Worm (Caenorhabditis elegans) whole organism, L4 larva: ENCODE results near the gene C18E9.5.

Experiments used
- F10B5.3 ChIP-seq: sonication (generic microtip); optimal IDR thresholded peaks from 2 replicates; lab custom pipeline; 2016; ENCODE audit warnings: mild to moderate bottlenecking, missing genetic modification characterization, missing compliant biosample characterization
- F37D6.2 ChIP-seq: sonication (generic microtip); optimal IDR thresholded peaks from 2 replicates; lab custom pipeline; 2016; ENCODE audit warnings: mild to moderate bottlenecking, missing genetic modification characterization, missing compliant biosample characterization
- F44E2.7 ChIP-seq: fragments of 200-800 bp; sonication (Bioruptor generic); IDR thresholded peaks from 2 replicates; pipeline ENCODE4 v2.1.2; 2022; ENCODE audit warnings: missing genetic modification characterization, missing compliant biosample characterization
- F49E8.2 ChIP-seq: sonication (generic microtip); optimal IDR thresholded peaks from 2 replicates; lab custom pipeline; 2016; ENCODE audit warnings: missing compliant biosample characterization, mild to moderate bottlenecking, missing genetic modification characterization, borderline replicate concordance
- Y105C5A.15 ChIP-seq: fragments of 200-800 bp; sonication (Bioruptor generic); IDR thresholded peaks from 2 replicates; pipeline ENCODE4 v1.3.6; 2022; ENCODE audit warnings: missing genetic modification characterization, missing compliant biosample characterization
- ZK546.5 ChIP-seq, 2 experiments: sonication (generic microtip); optimal IDR thresholded peaks; 2 replicates each; lab custom pipeline; 2017; ENCODE audit warnings: missing biosample characterization in 2 of 2, missing genetic modification characterization in 2 of 2
- aly-2 ChIP-seq: sonication (generic microtip); optimal IDR thresholded peaks from 2 replicates; lab custom pipeline; 2018; ENCODE audit warnings: missing biosample characterization, missing genetic modification characterization
- attf-4 ChIP-seq: sonication (generic microtip); optimal IDR thresholded peaks from 3 replicates; lab custom pipeline; 2017; ENCODE audit warnings: missing biosample characterization, missing genetic modification characterization
- ceh-82 ChIP-seq: sonication (generic microtip); optimal IDR thresholded peaks from 2 replicates; lab custom pipeline; 2017; ENCODE audit warnings: missing biosample characterization, missing genetic modification characterization
- ces-1 ChIP-seq: fragments of 150-350 bp; sonication (generic microtip); optimal IDR thresholded peaks from 4 replicates; lab custom pipeline; 2014; ENCODE audit warnings: missing biosample characterization, missing genetic modification reagents, missing genetic modification characterization
- ctbp-1 ChIP-seq: fragments of 200-800 bp; sonication (Bioruptor generic); IDR thresholded peaks from 2 replicates; pipeline ENCODE4 v1.3.6; 2022; ENCODE audit warnings: missing genetic modification reagents, missing genetic modification characterization, missing compliant biosample characterization
- daf-12 ChIP-seq: fragments of 150-350 bp; optimal IDR thresholded peaks from 2 replicates; lab custom pipeline; 2014; ENCODE audit warnings: missing biosample characterization, missing genetic modification reagents, missing genetic modification characterization
- daf-16 ChIP-seq, 3 experiments: sonication (generic microtip); optimal IDR thresholded peaks; 2 replicates each; lab custom pipeline; 2016 to 2017; ENCODE audit warnings: missing genetic modification characterization in 3 of 3, missing genetic modification reagents in 3 of 3, mild to moderate bottlenecking in 2 of 3, missing compliant biosample characterization in 2 of 3, missing biosample characterization in 1 of 3, moderate library complexity in 1 of 3
- dmd-6 ChIP-seq: fragments of 200-800 bp; sonication (Bioruptor generic); IDR thresholded peaks from 2 replicates; pipeline ENCODE4 v1.3.6; 2022; ENCODE audit warnings: missing genetic modification reagents, missing genetic modification characterization, missing compliant biosample characterization
- dmd-9 ChIP-seq: fragments of 200-800 bp; sonication (Bioruptor generic); IDR thresholded peaks from 2 replicates; pipeline ENCODE4 v1.3.6; 2022; ENCODE audit warnings: missing genetic modification reagents, missing genetic modification characterization, missing compliant biosample characterization
- dve-1 ChIP-seq: sonication (generic microtip); optimal IDR thresholded peaks from 2 replicates; lab custom pipeline; 2017; ENCODE audit warnings: antibody characterized with exemption, mild to moderate bottlenecking, missing genetic modification characterization, missing compliant biosample characterization; ENCODE audit not compliant: insufficient read depth
- egl-43 ChIP-seq: fragments of 200-800 bp; sonication (Bioruptor generic); IDR thresholded peaks from 2 replicates; pipeline ENCODE4 v1.3.6; 2022; ENCODE audit warnings: missing genetic modification reagents, missing genetic modification characterization, missing compliant biosample characterization
- fkh-10 ChIP-seq: fragments of 150-350 bp; optimal IDR thresholded peaks from 2 replicates; lab custom pipeline; 2014; ENCODE audit warnings: missing biosample characterization, missing genetic modification reagents, missing genetic modification characterization
- hif-1 ChIP-seq, 2 experiments: sonication (generic microtip); optimal IDR thresholded peaks; 2 replicates each; lab custom pipeline; 2016 to 2017; ENCODE audit warnings: missing compliant biosample characterization in 2 of 2, missing genetic modification characterization in 2 of 2, missing genetic modification reagents in 2 of 2, missing genotype in 2 of 2, mild to moderate bottlenecking in 1 of 2
- jun-1 ChIP-seq: fragments of 150-350 bp; optimal IDR thresholded peaks from 2 replicates; lab custom pipeline; 2014; ENCODE audit warnings: missing biosample characterization, missing genetic modification reagents, missing genetic modification characterization
- lin-1 ChIP-seq: fragments of 200-800 bp; sonication (Bioruptor generic); IDR thresholded peaks from 2 replicates; pipeline ENCODE4 v1.3.6; 2022; ENCODE audit warnings: missing genetic modification reagents, missing genetic modification characterization, missing compliant biosample characterization
- lin-38 ChIP-seq: fragments of 200-800 bp; sonication (Bioruptor generic); IDR thresholded peaks from 2 replicates; pipeline ENCODE4 v1.3.6; 2022; ENCODE audit warnings: missing genetic modification reagents, missing genetic modification characterization, missing compliant biosample characterization
- lin-39 ChIP-seq: fragments of 150-350 bp; optimal IDR thresholded peaks from 2 replicates; lab custom pipeline; 2014; ENCODE audit warnings: missing biosample characterization, missing genetic modification reagents, missing genetic modification characterization
- lsy-2 ChIP-seq, 2 experiments: fragments of 150-350 bp in 1 of 2; sonication (generic microtip) in 1 of 2; optimal IDR thresholded peaks; 2 replicates each; lab custom pipeline; 2014 to 2017; ENCODE audit warnings: missing biosample characterization in 2 of 2, missing genetic modification characterization in 2 of 2
- madf-5 ChIP-seq, 2 experiments: fragments of 200-800 bp; sonication (Bioruptor generic); IDR thresholded peaks; 2 replicates each; pipeline ENCODE4 v1.3.6; 2022; ENCODE audit warnings: missing compliant biosample characterization in 2 of 2, missing genetic modification characterization in 2 of 2
- madf-9 ChIP-seq: fragments of 200-800 bp; sonication (Bioruptor generic); conservative IDR thresholded peaks from 2 replicates; pipeline ENCODE4 v1.3.6; 2022; ENCODE audit warnings: missing genetic modification reagents, missing genetic modification characterization, missing compliant biosample characterization
- mes-2 ChIP-seq: sonication (generic microtip); optimal IDR thresholded peaks from 2 replicates; lab custom pipeline; 2016; ENCODE audit warnings: missing genotype, mild to moderate bottlenecking, missing genetic modification characterization, missing compliant biosample characterization; ENCODE audit not compliant: poor library complexity, severe bottlenecking
- mxl-2 ChIP-seq: fragments of 200-800 bp; sonication (Bioruptor generic); conservative IDR thresholded peaks from 2 replicates; pipeline ENCODE4 v1.3.6; 2022; ENCODE audit warnings: missing genetic modification reagents, missing genetic modification characterization, missing compliant biosample characterization
- nhr-10 ChIP-seq: fragments of 150-350 bp; optimal IDR thresholded peaks from 2 replicates; lab custom pipeline; 2014; ENCODE audit warnings: missing biosample characterization, missing genetic modification characterization
- nhr-111 ChIP-seq: fragments of 200-800 bp; sonication (Bioruptor generic); optimal IDR thresholded peaks from 2 replicates; lab custom pipeline; 2018; ENCODE audit warnings: mild to moderate bottlenecking, missing genetic modification characterization, missing compliant biosample characterization
- nhr-237 ChIP-seq: sonication (generic microtip); optimal IDR thresholded peaks from 2 replicates; lab custom pipeline; 2017; ENCODE audit warnings: missing biosample characterization, missing genetic modification characterization
- nhr-42 ChIP-seq: fragments of 200-800 bp; sonication (Bioruptor generic); IDR thresholded peaks from 2 replicates; pipeline ENCODE4 v1.3.6; 2022; ENCODE audit warnings: missing genetic modification characterization, missing compliant biosample characterization
- nhr-48 ChIP-seq: sonication (generic microtip); optimal IDR thresholded peaks from 2 replicates; lab custom pipeline; 2016; ENCODE audit warnings: mild to moderate bottlenecking, missing genetic modification characterization, missing compliant biosample characterization
- nhr-76 ChIP-seq: fragments of 150-350 bp; optimal IDR thresholded peaks from 2 replicates; lab custom pipeline; 2014; ENCODE audit warnings: missing biosample characterization, missing genetic modification characterization
- nhr-77 ChIP-seq: fragments of 150-350 bp; optimal IDR thresholded peaks from 2 replicates; lab custom pipeline; 2014; ENCODE audit warnings: missing biosample characterization, missing genetic modification characterization
- php-3 ChIP-seq: fragments of 200-800 bp; sonication (Bioruptor generic); IDR thresholded peaks from 2 replicates; pipeline ENCODE4 v1.3.6; 2022; ENCODE audit warnings: missing genetic modification reagents, missing genetic modification characterization, missing compliant biosample characterization
- snpc-1.2 ChIP-seq: fragments of 200-800 bp; sonication (Bioruptor generic); IDR thresholded peaks from 2 replicates; pipeline ENCODE4 v1.3.6; 2022; ENCODE audit warnings: missing genetic modification reagents, missing genetic modification characterization, missing compliant biosample characterization
- snpc-4 ChIP-seq: fragments of 150-350 bp; optimal IDR thresholded peaks from 2 replicates; lab custom pipeline; 2014; ENCODE audit warnings: missing biosample characterization, missing genetic modification characterization
- spr-1 ChIP-seq: sonication (generic microtip); optimal IDR thresholded peaks from 2 replicates; lab custom pipeline; 2016; ENCODE audit warnings: mild to moderate bottlenecking, missing genetic modification characterization, missing compliant biosample characterization
- spr-3 ChIP-seq: fragments of 200-800 bp; sonication (Bioruptor generic); optimal IDR thresholded peaks from 2 replicates; lab custom pipeline; 2018; ENCODE audit warnings: mild to moderate bottlenecking, missing genetic modification characterization, missing compliant biosample characterization
- unc-130 ChIP-seq: sonication (generic microtip); optimal IDR thresholded peaks from 2 replicates; lab custom pipeline; 2016; ENCODE audit warnings: missing genetic modification reagents, missing genetic modification characterization, missing compliant biosample characterization
- unc-62 ChIP-seq, 3 experiments: fragments of 150-350 bp in 1 of 3; sonication (generic microtip); optimal IDR thresholded peaks in 2 of 3; peaks in 1 of 3; 1 replicate in 1 of 3; 2 replicates in 2 of 3; lab custom pipeline; 2014 to 2017; ENCODE audit warnings: missing biosample characterization in 3 of 3, missing genetic modification characterization in 3 of 3, missing genetic modification reagents in 3 of 3, missing genotype in 1 of 3
- zfp-2 ChIP-seq: sonication (generic microtip); optimal IDR thresholded peaks from 2 replicates; lab custom pipeline; 2016; ENCODE audit warnings: mild to moderate bottlenecking, missing genetic modification characterization, missing compliant biosample characterization
- zfp-3 ChIP-seq: fragments of 200-800 bp; sonication (Bioruptor generic); conservative IDR thresholded peaks from 2 replicates; pipeline ENCODE4 v1.3.6; 2022; ENCODE audit warnings: missing genetic modification reagents, missing genetic modification characterization, missing compliant biosample characterization
- zip-11 ChIP-seq: fragments of 200-800 bp; sonication (Bioruptor generic); IDR thresholded peaks from 2 replicates; pipeline ENCODE4 v1.3.6; 2022; ENCODE audit warnings: missing genetic modification characterization, missing compliant biosample characterization
- zip-2 ChIP-seq: fragments of 150-350 bp; optimal IDR thresholded peaks from 2 replicates; lab custom pipeline; 2014; ENCODE audit warnings: missing biosample characterization, missing genetic modification characterization
- ztf-11 ChIP-seq: fragments of 150-350 bp; optimal IDR thresholded peaks from 2 replicates; lab custom pipeline; 2014; ENCODE audit warnings: missing biosample characterization, missing genetic modification characterization
- ztf-7 ChIP-seq: fragments of 150-350 bp; optimal IDR thresholded peaks from 2 replicates; lab custom pipeline; 2014; ENCODE audit warnings: missing biosample characterization, missing genetic modification characterization

The C18E9.5 gene

DNA sequence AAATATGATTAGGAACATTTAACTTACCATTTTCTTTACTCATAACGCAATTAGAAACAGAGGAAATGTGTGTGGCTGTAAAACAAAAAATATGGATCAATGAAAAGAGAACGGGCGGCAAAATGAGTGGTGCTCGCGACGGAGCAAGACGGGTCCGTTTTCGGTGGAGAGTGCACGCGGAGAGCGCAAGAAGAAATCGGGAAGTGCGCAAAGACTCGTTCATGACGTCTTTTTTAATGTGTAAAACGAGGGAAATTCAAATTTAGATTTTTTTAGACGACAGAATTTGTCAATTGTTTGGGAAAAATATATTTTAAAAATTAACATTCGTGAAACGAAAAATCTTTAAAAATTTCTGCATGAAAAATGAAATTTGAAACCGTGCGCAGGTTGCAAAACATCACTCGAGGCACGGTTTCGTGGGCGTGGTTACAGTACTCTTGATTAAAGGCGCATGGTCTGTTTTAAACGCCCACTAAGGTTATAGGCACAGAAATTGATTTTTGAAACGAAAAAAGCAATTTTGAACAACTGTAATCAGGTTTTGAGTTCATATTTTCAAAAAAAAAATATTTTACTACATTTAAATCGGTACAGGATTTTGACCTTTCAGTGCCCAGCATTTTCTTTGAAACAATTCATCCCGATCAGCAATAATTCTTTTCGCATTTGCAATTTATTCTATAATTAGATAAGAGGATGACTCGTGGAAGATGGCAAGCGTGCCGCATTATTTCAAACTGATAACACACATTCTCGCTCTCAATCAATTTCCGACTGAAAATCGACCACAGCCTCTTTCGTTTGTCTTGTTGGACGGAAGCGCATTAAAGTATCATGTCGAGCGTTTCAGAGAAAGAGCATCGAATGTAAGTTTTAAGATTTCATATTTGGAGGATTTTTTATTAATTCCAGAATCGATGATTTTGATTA is at the start of gene C18E9.5, which contains the start of gene szy-20:
TSS of gene C18E9.5 (plus strand) at position 730 of the 933 bp plus-strand sequence.
TSS of gene szy-20 (minus strand) at position 83 of the 933 bp plus-strand sequence.
- peak; percentile 55 for TF ChIP-seq unc-130 (GFP tag; lab: Kevin White, UChicago)
- TF ChIP-seq zfp-2: no peak
- TF ChIP-seq mes-2 (tag; lab: Kevin White, UChicago): peak; percentile 75
- TF ChIP-seq ceh-82 (tag; lab: Kevin White, UChicago): no peak
- TF ChIP-seq hif-1 (tag; optimal IDR thresholded peaks at IDR 0.05; lab: Kevin White, UChicago): peak in 1 of 2 experiments; percentile 60
- TF ChIP-seq ztf-7 (tag; lab: Kevin White, UChicago): no peak
- peak; percentile 60 for TF ChIP-seq dve-1
- no peak for TF ChIP-seq dmd-9 (GFP tag; lab: Robert Waterston, UW)
- no peak for TF ChIP-seq ces-1 (GFP tag; lab: Kevin White, UChicago)
- peak; percentile 52 for TF ChIP-seq fkh-10 (GFP tag; lab: Kevin White, UChicago)
- TF ChIP-seq F44E2.7 (GFP tag; lab: Robert Waterston, UW): no peak
- TF ChIP-seq zip-11 (GFP tag; lab: Robert Waterston, UW): no peak
- peak; percentile 65 for TF ChIP-seq F37D6.2 (tag; lab: Kevin White, UChicago)
- TF ChIP-seq nhr-48 (tag; lab: Kevin White, UChicago): peak; percentile 14
- no peak for TF ChIP-seq madf-5 (GFP tag; IDR thresholded peaks at IDR 0.05; lab: Robert Waterston, UW)
- TF ChIP-seq snpc-1.2 (GFP tag; lab: Robert Waterston, UW): no peak
- no peak for TF ChIP-seq spr-1
- TF ChIP-seq F49E8.2 (tag; lab: Kevin White, UChicago): peak; percentile 32
- no peak for TF ChIP-seq lin-39
- no peak for TF ChIP-seq nhr-111 (GFP tag; lab: Kevin White, UChicago)
- TF ChIP-seq php-3 (GFP tag; lab: Robert Waterston, UW): no peak
- TF ChIP-seq unc-62 (GFP tag; optimal IDR thresholded peaks at IDR 0.05 in 1 of 2; lab: Kevin White, UChicago): peak in 1 of 2 experiments; percentile 68
- TF ChIP-seq unc-62 (tag; optimal IDR thresholded peaks at IDR 0.05; lab: Kevin White, UChicago): no peak
- no peak for TF ChIP-seq jun-1
- peak; percentile 65 for TF ChIP-seq dmd-6
- no peak for TF ChIP-seq daf-12 (tag; lab: Kevin White, UChicago)
- no peak for TF ChIP-seq lin-1 (GFP tag; lab: Robert Waterston, UW)
- no peak for TF ChIP-seq zfp-3 (GFP tag; lab: Robert Waterston, UW)
- peak; percentile 75 for TF ChIP-seq lin-38 (GFP tag; lab: Robert Waterston, UW)
- TF ChIP-seq aly-2 (tag; lab: Kevin White, UChicago): no peak
- no peak for TF ChIP-seq nhr-76 (tag; lab: Kevin White, UChicago)
- TF ChIP-seq snpc-4: no peak
- peak; percentile 52; the same call in 1 of the 2 replicates for TF ChIP-seq ctbp-1 (GFP tag; lab: Robert Waterston, UW)
- no peak for TF ChIP-seq ztf-11
- 0 out of 2 replicates have a peak, but pooled peaks have one; percentile 14 for TF ChIP-seq madf-9 (GFP tag; lab: Robert Waterston, UW)
- TF ChIP-seq nhr-42 (GFP tag; lab: Robert Waterston, UW): peak; percentile 52; the same call in 1 of the 2 replicates
- TF ChIP-seq F10B5.3 (tag; lab: Kevin White, UChicago): no peak
- no peak for TF ChIP-seq mxl-2 (GFP tag; lab: Robert Waterston, UW)
- TF ChIP-seq zip-2 (tag; lab: Kevin White, UChicago): no peak
- TF ChIP-seq nhr-10 (tag; lab: Kevin White, UChicago): no peak
- no peak for TF ChIP-seq spr-3 (GFP tag; lab: Kevin White, UChicago)
- TF ChIP-seq attf-4 (tag; lab: Kevin White, UChicago): no peak
- TF ChIP-seq daf-16 (GFP tag; optimal IDR thresholded peaks at IDR 0.05; lab: Kevin White, UChicago): peak in 1 of 2 experiments; percentile 58
- peak; percentile 11 for TF ChIP-seq daf-16 (tag; optimal IDR thresholded peaks at IDR 0.05; lab: Kevin White, UChicago)
- TF ChIP-seq lsy-2 (tag; optimal IDR thresholded peaks at IDR 0.05; lab: Kevin White, UChicago): peak; percentile 9 to 92
- TF ChIP-seq nhr-77: peak; percentile 43
- no peak for TF ChIP-seq Y105C5A.15 (GFP tag; lab: Robert Waterston, UW)
- peak; percentile 68 for TF ChIP-seq egl-43 (GFP tag; lab: Robert Waterston, UW)
- TF ChIP-seq ZK546.5 (tag; optimal IDR thresholded peaks at IDR 0.05; lab: Kevin White, UChicago): no peak
- no peak for TF ChIP-seq nhr-237 (tag; lab: Kevin White, UChicago)
